Worm (Caenorhabditis elegans) whole organism, midembryonic: ENCODE data around the gene zfp-1.

Experiments used
- T22C8.4 ChIP-seq: fragments of 200-800 bp; sonication (Bioruptor generic); IDR thresholded peaks from 2 replicates; pipeline ENCODE4 v1.3.6; 2022; ENCODE audit warnings: missing genetic modification characterization, missing compliant biosample characterization
- cog-1 ChIP-seq: sonication (generic microtip); optimal IDR thresholded peaks from 2 replicates; lab custom pipeline; 2016; ENCODE audit warnings: missing genetic modification characterization, missing compliant biosample characterization
- flt-1 ChIP-seq: fragments of 200-800 bp; sonication (Bioruptor generic); IDR thresholded peaks from 2 replicates; pipeline ENCODE4 v1.3.6; 2022; ENCODE audit warnings: missing genetic modification characterization, missing compliant biosample characterization
- med-1 ChIP-seq: sonication (generic microtip); optimal IDR thresholded peaks from 2 replicates; lab custom pipeline; 2017; ENCODE audit warnings: missing genetic modification characterization, mild to moderate bottlenecking, missing compliant biosample characterization, antibody characterized with exemption, missing genetic modification reagents; ENCODE audit not compliant: insufficient read depth
- ref-1 ChIP-seq: fragments of 200-800 bp; sonication (Bioruptor generic); conservative IDR thresholded peaks from 2 replicates; pipeline ENCODE4 v1.3.6; 2022; ENCODE audit warnings: missing genetic modification reagents, missing genetic modification characterization, missing compliant biosample characterization
- tab-1 ChIP-seq: fragments of 200-800 bp; sonication (Bioruptor generic); IDR thresholded peaks from 2 replicates; pipeline ENCODE4 v1.3.6; 2022; ENCODE audit warnings: missing genetic modification characterization, missing compliant biosample characterization
- ztf-23 ChIP-seq: fragments of 200-800 bp; sonication (Bioruptor generic); IDR thresholded peaks from 2 replicates; pipeline ENCODE4 v1.3.6; 2022; ENCODE audit warnings: missing genetic modification reagents, missing genetic modification characterization, missing compliant biosample characterization

DNA sequence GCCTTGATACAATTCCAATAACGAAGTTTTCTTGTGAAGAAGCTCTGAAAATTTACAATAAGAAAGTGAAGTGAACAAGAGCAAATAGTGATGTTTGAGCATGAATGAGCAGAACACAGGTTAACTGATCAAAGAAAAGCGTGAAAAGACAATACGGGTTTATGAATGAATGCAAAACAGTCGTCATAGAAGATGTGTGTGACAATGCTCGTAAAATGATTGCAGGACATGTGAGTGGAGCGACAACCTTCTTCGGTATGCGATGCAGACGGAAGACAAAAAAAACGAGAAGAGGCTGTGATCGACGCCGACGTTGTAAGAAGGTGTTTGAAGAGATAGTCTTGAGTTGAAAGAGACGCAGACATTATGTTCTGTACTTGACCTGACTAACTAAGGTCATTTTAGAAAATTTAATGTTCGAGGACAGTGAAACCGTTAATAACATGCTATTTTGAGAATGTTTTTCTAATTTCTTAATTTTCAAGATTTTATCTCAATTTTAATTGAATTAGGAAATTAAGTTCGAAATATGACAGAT is 24.0 kb upstream of the zfp-1 start, which contains the start of gene mig-22:
- TF ChIP-seq med-1: no peak
- TF ChIP-seq flt-1: no peak
- TF ChIP-seq T22C8.4 (GFP tag; lab: Robert Waterston, UW): no peak
- TF ChIP-seq ztf-23 (GFP tag; lab: Robert Waterston, UW): no peak
- no peak for TF ChIP-seq tab-1 (GFP tag; lab: Robert Waterston, UW)
- TF ChIP-seq ref-1 (GFP tag; lab: Robert Waterston, UW): no peak
- no peak for TF ChIP-seq cog-1 (tag; lab: Kevin White, UChicago)
